Worm (Caenorhabditis elegans) whole organism, L4/young adult: ENCODE results near the gene R07E5.6.

Experiments
- W03F9.2 ChIP-seq: fragments of 150-350 bp; optimal IDR thresholded peaks from 2 replicates; lab custom pipeline; 2014; ENCODE audit warnings: missing biosample characterization, missing genetic modification characterization
- dao-5 ChIP-seq: sonication (generic microtip); optimal IDR thresholded peaks from 2 replicates; lab custom pipeline; 2016; ENCODE audit warnings: missing genotype, missing genetic modification characterization, moderate library complexity, missing compliant biosample characterization
- him-1 ChIP-seq: sonication (generic microtip); optimal IDR thresholded peaks from 2 replicates; lab custom pipeline; 2016; ENCODE audit warnings: missing genotype, missing genetic modification reagents, missing genetic modification characterization, missing compliant biosample characterization

DNA sequence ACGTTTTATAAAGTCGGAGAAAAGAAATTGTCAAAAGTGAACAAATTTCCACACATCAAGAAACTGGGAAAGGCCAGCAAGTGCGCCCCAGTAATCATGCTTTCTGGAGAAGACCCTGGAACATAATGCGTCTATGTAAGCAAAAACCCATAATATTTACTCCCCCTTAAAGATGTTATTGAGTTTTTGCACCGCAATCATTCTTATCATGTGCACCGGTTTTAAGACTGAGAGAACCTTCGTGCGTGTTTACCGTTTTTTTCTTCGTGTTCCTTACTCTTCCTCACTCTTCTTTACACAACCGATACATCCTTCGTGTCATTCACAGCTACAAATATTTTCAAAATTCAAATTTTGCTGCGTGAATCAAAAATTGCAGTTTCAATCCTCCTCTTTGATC lies 25.7 kb upstream of the R07E5.6 start:
- no peak for TF ChIP-seq him-1 (tag; lab: Kevin White, UChicago)
- no peak for TF ChIP-seq W03F9.2 (tag; lab: Kevin White, UChicago)
- no peak for TF ChIP-seq dao-5 (tag; lab: Kevin White, UChicago)
